Worm (Caenorhabditis elegans) whole organism, late embryonic: Measurements from ENCODE around the gene F25B3.2.

ENCODE experiments used
- K09A11.1 ChIP-seq: sonication (generic microtip); optimal IDR thresholded peaks from 2 replicates; lab custom pipeline; 2017; ENCODE audit warnings: antibody characterized with exemption, mild to moderate bottlenecking, missing genetic modification characterization, missing compliant biosample characterization; ENCODE audit not compliant: insufficient read depth
- ama-1 ChIP-seq: fragments of 150-350 bp; optimal IDR thresholded peaks from 2 replicates; lab custom pipeline; 2014
- ceh-18 ChIP-seq: sonication (generic microtip); optimal IDR thresholded peaks from 2 replicates; lab custom pipeline; 2016; ENCODE audit warnings: missing genetic modification characterization, missing compliant biosample characterization
- ceh-19 ChIP-seq: fragments of 200-800 bp; sonication (Bioruptor generic); optimal IDR thresholded peaks from 2 replicates; lab custom pipeline; 2018; ENCODE audit warnings: mild to moderate bottlenecking, missing genetic modification characterization, missing compliant biosample characterization
- ceh-22 ChIP-seq: sonication (generic microtip); optimal IDR thresholded peaks from 2 replicates; lab custom pipeline; 2017; ENCODE audit warnings: missing biosample characterization, missing genetic modification characterization
- ceh-30 ChIP-seq: fragments of 150-350 bp; optimal IDR thresholded peaks from 2 replicates; lab custom pipeline; 2014; ENCODE audit warnings: missing biosample characterization, missing genetic modification characterization
- ceh-45 ChIP-seq: fragments of 200-800 bp; sonication (Bioruptor generic); IDR thresholded peaks from 2 replicates; pipeline ENCODE4 v1.3.6; 2022; ENCODE audit warnings: missing genetic modification reagents, missing genetic modification characterization, missing compliant biosample characterization
- ceh-48 ChIP-seq: sonication (generic microtip); optimal IDR thresholded peaks from 2 replicates; lab custom pipeline; 2016; ENCODE audit warnings: missing genetic modification characterization, inconsistent platforms, missing compliant biosample characterization
- ceh-6 ChIP-seq: fragments of 200-800 bp; sonication (Bioruptor generic); optimal IDR thresholded peaks from 2 replicates; lab custom pipeline; 2018; ENCODE audit warnings: mild to moderate bottlenecking, missing genetic modification characterization, missing compliant biosample characterization
- ceh-9 ChIP-seq: sonication (generic microtip); optimal IDR thresholded peaks from 2 replicates; lab custom pipeline; 2016; ENCODE audit warnings: mild to moderate bottlenecking, missing genetic modification characterization, inconsistent platforms, missing compliant biosample characterization
- che-1 ChIP-seq: sonication (generic microtip); optimal IDR thresholded peaks from 2 replicates; lab custom pipeline; 2016; ENCODE audit warnings: mild to moderate bottlenecking, missing genetic modification characterization, missing compliant biosample characterization
- dmd-4 ChIP-seq: sonication (generic microtip); optimal IDR thresholded peaks from 2 replicates; lab custom pipeline; 2016; ENCODE audit warnings: borderline replicate concordance, missing genetic modification characterization, missing compliant biosample characterization
- dve-1 ChIP-seq: sonication (generic microtip); optimal IDR thresholded peaks from 2 replicates; lab custom pipeline; 2017; ENCODE audit warnings: antibody characterized with exemption, mild to moderate bottlenecking, missing genetic modification characterization, missing compliant biosample characterization
- ets-4 ChIP-seq: sonication (generic microtip); optimal IDR thresholded peaks from 2 replicates; lab custom pipeline; 2016; ENCODE audit warnings: missing genetic modification characterization, missing compliant biosample characterization
- fax-1 ChIP-seq: sonication (generic microtip); optimal IDR thresholded peaks from 2 replicates; lab custom pipeline; 2016; ENCODE audit warnings: missing genotype, missing genetic modification characterization, missing compliant biosample characterization
- hlh-30 ChIP-seq: sonication (generic microtip); optimal IDR thresholded peaks from 2 replicates; lab custom pipeline; 2017; ENCODE audit warnings: antibody characterized with exemption, missing genetic modification characterization, missing compliant biosample characterization; ENCODE audit not compliant: insufficient read depth
- hlh-6 ChIP-seq: sonication (generic microtip); optimal IDR thresholded peaks from 2 replicates; lab custom pipeline; 2016; ENCODE audit warnings: missing genotype, missing genetic modification characterization, missing compliant biosample characterization
- lim-6 ChIP-seq: sonication (generic microtip); optimal IDR thresholded peaks from 2 replicates; lab custom pipeline; 2016; ENCODE audit warnings: missing genetic modification characterization, missing compliant biosample characterization
- mec-3 ChIP-seq: sonication (generic microtip); optimal IDR thresholded peaks from 2 replicates; lab custom pipeline; 2016; ENCODE audit warnings: borderline replicate concordance, missing genetic modification characterization, missing compliant biosample characterization
- nfya-1 ChIP-seq: sonication (generic microtip); optimal IDR thresholded peaks from 2 replicates; lab custom pipeline; 2017; ENCODE audit warnings: missing genetic modification characterization, mild to moderate bottlenecking, missing compliant biosample characterization, antibody characterized with exemption, moderate library complexity
- nhr-11 ChIP-seq: fragments of 150-350 bp; optimal IDR thresholded peaks from 2 replicates; lab custom pipeline; 2014; ENCODE audit warnings: missing biosample characterization, missing genetic modification characterization
- pax-1 ChIP-seq: fragments of 150-350 bp; optimal IDR thresholded peaks from 2 replicates; lab custom pipeline; 2014; ENCODE audit warnings: missing biosample characterization, missing genetic modification characterization
- pha-4 ChIP-seq: fragments of 150-350 bp; optimal IDR thresholded peaks from 2 replicates; lab custom pipeline; 2018; ENCODE audit warnings: missing biosample characterization, missing genetic modification reagents, missing genetic modification characterization
- pros-1 ChIP-seq: fragments of 150-350 bp; optimal IDR thresholded peaks from 2 replicates; lab custom pipeline; 2014; ENCODE audit warnings: missing biosample characterization, missing genetic modification reagents, missing genetic modification characterization
- rnt-1 ChIP-seq: sonication (generic microtip); optimal IDR thresholded peaks from 2 replicates; lab custom pipeline; 2016; ENCODE audit warnings: missing genetic modification characterization, missing compliant biosample characterization
- sdc-2 ChIP-seq: sonication (generic microtip); optimal IDR thresholded peaks from 2 replicates; lab custom pipeline; 2016; ENCODE audit warnings: missing genotype, missing genetic modification characterization, missing compliant biosample characterization
- syd-9 ChIP-seq: sonication (generic microtip); optimal IDR thresholded peaks from 2 replicates; lab custom pipeline; 2016; ENCODE audit warnings: mild to moderate bottlenecking, missing genetic modification characterization, moderate library complexity, missing compliant biosample characterization
- tbx-2 ChIP-seq: sonication (generic microtip); optimal IDR thresholded peaks from 2 replicates; lab custom pipeline; 2016; ENCODE audit warnings: missing genetic modification characterization, missing compliant biosample characterization
- unc-55 ChIP-seq: sonication (generic microtip); optimal IDR thresholded peaks from 2 replicates; lab custom pipeline; 2017; ENCODE audit warnings: missing biosample characterization, missing genetic modification reagents, missing genetic modification characterization
- unc-86 ChIP-seq: sonication (generic microtip); optimal IDR thresholded peaks from 2 replicates; lab custom pipeline; 2016; ENCODE audit warnings: missing genetic modification characterization, missing compliant biosample characterization
- zip-5 ChIP-seq: sonication (generic microtip); optimal IDR thresholded peaks from 2 replicates; lab custom pipeline; 2016; ENCODE audit warnings: missing genetic modification characterization, missing compliant biosample characterization
- ztf-16 ChIP-seq: sonication (generic microtip); optimal IDR thresholded peaks from 2 replicates; lab custom pipeline; 2017; ENCODE audit warnings: missing genetic modification characterization, missing compliant biosample characterization

F25B3.2 gene

DNA sequence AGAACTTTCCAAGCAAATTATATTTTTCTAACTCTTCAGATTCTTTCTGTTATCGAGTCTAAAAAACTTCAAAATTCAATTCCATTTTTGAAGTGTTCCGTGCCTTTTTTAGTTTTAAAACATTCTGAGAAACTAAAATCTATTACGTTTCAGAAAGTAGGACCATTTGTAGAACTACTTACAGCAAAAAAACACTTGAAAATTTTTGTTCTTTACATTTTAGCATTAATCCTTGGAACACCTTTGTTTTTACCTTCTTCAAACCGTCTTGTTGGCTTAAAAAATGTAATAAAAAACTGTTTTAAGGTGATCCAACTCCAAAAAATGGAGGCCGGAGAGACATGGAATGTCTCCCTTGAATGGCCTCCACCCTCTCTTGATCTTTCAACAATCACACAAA, 31.2 kb downstream of the F25B3.2 start, which contains the start of gene dop-2:
TSS of gene dop-2 (plus strand) at position 301 of the 400 bp plus-strand sequence.
- TF ChIP-seq rnt-1 (no peak), tbx-2 (no peak), ceh-18 (no peak), sdc-2 (tag; lab: Kevin White, UChicago) (no peak), unc-55 (no peak)

ce11 chrV:9609217-9609616, 32.1 kb downstream of the F25B3.2 start:
- TF ChIP-seq che-1 (tag; lab: Kevin White, UChicago), result no peak
- TF ChIP-seq hlh-6 (tag; lab: Kevin White, UChicago), result no peak
- no peak for TF ChIP-seq zip-5 (tag; lab: Kevin White, UChicago)
- TF ChIP-seq ets-4 (tag; lab: Kevin White, UChicago), result no peak
- no peak for TF ChIP-seq pha-4 (tag; lab: Kevin White, UChicago)
- no peak for TF ChIP-seq dve-1 (tag; lab: Kevin White, UChicago)
- TF ChIP-seq ceh-30 (tag; lab: Kevin White, UChicago), result no peak
- TF ChIP-seq ceh-18, result no peak
- no peak for TF ChIP-seq lim-6
- no peak for TF ChIP-seq ceh-45
- TF ChIP-seq nhr-11 (tag; lab: Kevin White, UChicago), result no peak
- no peak for TF ChIP-seq nfya-1 (tag; lab: Kevin White, UChicago)
- no peak for TF ChIP-seq ceh-6 (GFP tag; lab: Kevin White, UChicago)
- no peak for TF ChIP-seq pros-1 (tag; lab: Kevin White, UChicago)

DNA sequence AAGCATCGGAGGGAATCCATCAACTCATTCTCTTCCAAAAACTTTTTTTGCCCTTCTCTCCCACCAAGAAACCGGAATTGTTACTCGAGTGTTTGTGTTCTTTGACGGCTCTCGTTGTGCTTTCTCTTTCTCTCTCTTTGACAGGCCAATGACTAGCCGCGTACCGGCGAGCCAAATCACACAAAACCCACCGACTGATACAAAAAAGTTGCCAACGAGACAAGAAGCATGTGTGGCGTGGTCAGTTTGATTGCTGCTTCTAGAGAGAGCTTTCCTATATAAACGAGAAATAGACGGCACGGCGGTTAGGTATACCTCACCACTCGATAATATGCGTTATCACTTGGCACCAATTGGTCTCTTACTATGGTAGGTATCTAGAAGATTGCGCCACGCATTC, 38.6 kb downstream of the F25B3.2 start, which contains the start of gene pqn-63:
TSS of gene pqn-63 (plus strand) at position 307 of the 400 bp plus-strand sequence.
- TF ChIP-seq ets-4 (tag; lab: Kevin White, UChicago), result peak; percentile 8
- TF ChIP-seq ama-1 (lab: Kevin White, UChicago), result no peak

- TF ChIP-seq ceh-9 (tag; lab: Kevin White, UChicago) (no peak), nhr-11 (tag; lab: Kevin White, UChicago) (no peak), hlh-30 (tag; lab: Kevin White, UChicago) (no peak), ceh-22 (tag; lab: Kevin White, UChicago) (no peak), pros-1 (tag; lab: Kevin White, UChicago) (no peak), ztf-16 (no peak), ceh-19 (no peak), K09A11.1 (tag; lab: Kevin White, UChicago) (no peak)
These were observed 39.0 kb downstream of the F25B3.2 start for ce11 chrV:9616130-9616529.

DNA sequence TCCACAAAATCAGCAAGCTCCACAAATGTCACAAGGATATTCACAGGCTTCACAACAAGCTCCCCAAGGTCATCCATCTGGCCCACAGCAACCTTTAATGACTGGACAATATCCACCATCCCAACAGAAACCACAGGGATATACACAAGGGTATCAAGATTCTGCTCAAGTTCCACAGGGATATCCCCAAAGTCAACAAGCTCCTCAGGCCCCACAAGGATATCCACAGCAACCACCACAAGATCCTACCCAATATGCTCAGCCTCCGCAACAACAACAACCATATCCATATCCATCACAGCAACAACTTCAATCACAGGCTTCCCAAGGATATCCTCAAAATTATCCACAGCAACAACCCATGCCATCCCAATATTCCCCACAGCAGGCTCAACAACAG, 39.6 kb downstream of the F25B3.2 start:
- peak; percentile 93 for TF ChIP-seq dve-1 (tag; lab: Kevin White, UChicago)
- no peak for TF ChIP-seq pax-1 (tag; lab: Kevin White, UChicago)

- TF ChIP-seq mec-3 (tag; lab: Kevin White, UChicago) (peak; percentile 31), ama-1 (lab: Kevin White, UChicago) (no peak)
These were observed 41.3 kb downstream of the F25B3.2 start for ce11 chrV:9618420-9618819.

ce11 chrV:9618919-9619318, 41.8 kb downstream of the F25B3.2 start, which contains the start of gene idpc-7:
Gene idpc-7 (minus strand): TSS chrV:9619019.
- no peak for TF ChIP-seq rnt-1
- TF ChIP-seq ceh-48 (tag; lab: Kevin White, UChicago), result no peak

- TF ChIP-seq syd-9 (tag; lab: Kevin White, UChicago), result no peak
- TF ChIP-seq mec-3 (tag; lab: Kevin White, UChicago), result no peak
- no peak for TF ChIP-seq tbx-2
- TF ChIP-seq dmd-4 (tag; lab: Kevin White, UChicago), result no peak
- no peak for TF ChIP-seq ama-1 (lab: Kevin White, UChicago)
- TF ChIP-seq fax-1, result no peak
- no peak for TF ChIP-seq unc-86
These were observed 42.8 kb downstream of the F25B3.2 start, which contains the start of gene idpc-6 for ce11 chrV:9619850-9620249. Gene idpc-6 (plus strand): TSS chrV:9620150.
